Fruit fly (Drosophila melanogaster): ENCODE measurements around the gene CG46383.

DNA sequence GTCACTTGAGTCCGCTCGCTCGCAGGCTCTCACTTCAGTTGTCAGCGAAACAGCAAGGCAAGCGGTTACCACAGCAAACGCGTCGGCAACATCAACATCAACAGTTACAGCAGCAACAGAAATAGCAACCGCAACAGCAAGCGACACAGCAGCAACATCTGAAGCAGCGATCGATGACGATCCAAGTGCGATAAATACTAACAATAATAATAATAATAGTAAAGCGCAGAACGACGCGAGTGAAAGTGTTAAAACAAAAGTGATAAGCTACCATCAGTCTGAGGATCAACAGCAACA is 43.8 kb upstream of the CG46383 start:
- TF ChIP-seq nerfin-2 (GFP tag; IDR thresholded peaks at IDR 0.05; ENCODE audit: partially characterized antibody) (no peak), Dp (GFP tag; optimal IDR thresholded peaks at IDR 0.05) (no peak), wek (GFP tag; optimal IDR thresholded peaks at IDR 0.05) (no peak)

Measured in whole organism, embryonic.